Fruit fly (Drosophila melanogaster) whole organism, prepupa: ENCODE data around the gene ntc.

ENCODE experiments used
- CG6854 ChIP-seq: fragments of 200-800 bp; sonication (Bioruptor generic); optimal IDR thresholded peaks from 2 replicates; lab custom pipeline; 2017; ENCODE audit warnings: missing biosample characterization, mild to moderate bottlenecking, missing genetic modification characterization
- vri ChIP-seq: fragments of 200-800 bp; sonication (Bioruptor generic); optimal IDR thresholded peaks from 3 replicates; lab custom pipeline; 2016; ENCODE audit warnings: missing biosample characterization, mild to moderate bottlenecking, missing genetic modification characterization

DNA sequence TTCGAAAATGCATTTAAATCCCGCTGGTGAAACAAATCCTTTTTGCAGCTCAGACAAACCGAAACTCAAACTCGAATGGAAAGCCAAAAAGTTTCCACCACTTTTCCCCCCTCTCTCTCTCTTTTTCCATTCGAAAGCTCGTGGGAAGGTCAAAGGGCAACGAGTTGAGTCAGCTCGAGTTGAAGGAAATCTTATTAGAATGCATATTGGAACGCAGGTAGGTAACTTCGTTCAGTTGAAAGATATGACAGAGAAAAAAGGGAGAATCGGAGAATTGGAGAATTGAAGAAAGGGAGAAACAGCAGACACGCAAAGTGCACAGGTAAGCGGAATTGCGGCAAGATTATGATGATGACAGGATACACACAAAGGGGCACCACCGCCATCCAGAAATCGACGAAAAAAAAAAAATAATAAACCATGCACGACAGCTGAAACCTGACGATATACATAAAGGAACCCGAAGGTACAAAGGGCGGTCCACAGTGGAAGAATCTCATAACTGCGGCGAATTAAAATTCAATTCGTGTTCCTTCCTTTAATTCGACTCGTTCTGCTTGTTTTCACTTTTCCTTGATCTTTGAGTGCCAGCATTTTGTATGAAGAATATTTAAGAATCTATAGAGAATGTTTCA lies 23.6 kb downstream of the ntc start:
- TF ChIP-seq CG6854 (no peak), vri (no peak)
